Worm (Caenorhabditis elegans) whole organism, young adult: Measurements from ENCODE around the gene taf-11.1.

ENCODE experiments used
- B0019.2 ChIP-seq: fragments of 200-800 bp; sonication (Bioruptor generic); conservative IDR thresholded peaks from 2 replicates; pipeline ENCODE4 v1.3.6; 2022; ENCODE audit warnings: missing genetic modification reagents, missing genetic modification characterization, missing compliant biosample characterization
- B0261.1 ChIP-seq: sonication (generic microtip); optimal IDR thresholded peaks from 2 replicates; lab custom pipeline; 2016; ENCODE audit warnings: mild to moderate bottlenecking, missing genetic modification characterization, moderate library complexity, missing compliant biosample characterization
- C17E4.6 ChIP-seq: fragments of 200-800 bp; sonication (Bioruptor generic); IDR thresholded peaks from 2 replicates; pipeline ENCODE4 v1.3.6; 2022; ENCODE audit warnings: missing genetic modification reagents, missing genetic modification characterization, missing compliant biosample characterization
- F22D6.2 ChIP-seq: sonication (generic microtip); optimal IDR thresholded peaks from 2 replicates; lab custom pipeline; 2016; ENCODE audit warnings: mild to moderate bottlenecking, missing genetic modification characterization, missing compliant biosample characterization
- F39B2.1 ChIP-seq: fragments of 200-800 bp; sonication (Bioruptor generic); IDR thresholded peaks from 2 replicates; pipeline ENCODE4 v1.3.6; 2022; ENCODE audit warnings: missing genetic modification reagents, missing genetic modification characterization, missing compliant biosample characterization
- F49E8.2 ChIP-seq: sonication (generic microtip); optimal IDR thresholded peaks from 3 replicates; lab custom pipeline; 2017; ENCODE audit warnings: missing genetic modification characterization, mild to moderate bottlenecking, missing compliant biosample characterization, antibody characterized with exemption, moderate library complexity; ENCODE audit not compliant: insufficient read depth
- F55B11.4 ChIP-seq: sonication (generic microtip); optimal IDR thresholded peaks from 2 replicates; lab custom pipeline; 2016; ENCODE audit warnings: missing compliant biosample characterization, missing genetic modification characterization, borderline replicate concordance; ENCODE audit not compliant: insufficient read depth
- K11D2.4 ChIP-seq: fragments of 200-800 bp; sonication (Bioruptor generic); IDR thresholded peaks from 2 replicates; pipeline ENCODE4 v1.3.6; 2022; ENCODE audit warnings: missing genetic modification reagents, missing genetic modification characterization, missing compliant biosample characterization
- Y56A3A.18 ChIP-seq: fragments of 200-800 bp; sonication (Bioruptor generic); IDR thresholded peaks from 2 replicates; pipeline ENCODE4 v1.3.6; 2022; ENCODE audit warnings: missing genetic modification reagents, missing genetic modification characterization, missing compliant biosample characterization
- aptf-2 ChIP-seq: fragments of 200-800 bp; sonication (Bioruptor generic); conservative IDR thresholded peaks from 2 replicates; pipeline ENCODE4 v1.3.6; 2022; ENCODE audit warnings: missing genetic modification reagents, missing genetic modification characterization, missing compliant biosample characterization
- attf-5 ChIP-seq: fragments of 200-800 bp; sonication (Bioruptor generic); optimal IDR thresholded peaks from 2 replicates; lab custom pipeline; 2018; ENCODE audit warnings: mild to moderate bottlenecking, missing genetic modification characterization, missing compliant biosample characterization
- cebp-1 ChIP-seq, 2 experiments: fragments of 200-800 bp in 1 of 2; sonication (Bioruptor generic) in 1 of 2; sonication (generic microtip) in 1 of 2; IDR thresholded peaks in 1 of 2; optimal IDR thresholded peaks in 1 of 2; 2 replicates each; pipeline versions ENCODE4 v1.3.6 to Lab custom; 2017 to 2022; ENCODE audit warnings: missing compliant biosample characterization in 2 of 2, missing genetic modification characterization in 2 of 2, mild to moderate bottlenecking in 1 of 2, missing genetic modification reagents in 1 of 2, moderate library complexity in 1 of 2
- cebp-2 ChIP-seq: fragments of 200-800 bp; sonication (Bioruptor generic); IDR thresholded peaks from 2 replicates; pipeline ENCODE4 v1.3.6; 2022; ENCODE audit warnings: missing genetic modification characterization, missing compliant biosample characterization
- ceh-27 ChIP-seq: fragments of 200-800 bp; sonication (Bioruptor generic); optimal IDR thresholded peaks from 2 replicates; lab custom pipeline; 2018; ENCODE audit warnings: mild to moderate bottlenecking, missing genetic modification characterization, moderate library complexity, missing compliant biosample characterization
- dpl-1 ChIP-seq: fragments of 150-350 bp; optimal IDR thresholded peaks from 2 replicates; lab custom pipeline; 2014; ENCODE audit warnings: missing biosample characterization, missing genetic modification reagents, missing genetic modification characterization
- egrh-3 ChIP-seq: fragments of 200-800 bp; sonication (Bioruptor generic); IDR thresholded peaks from 2 replicates; pipeline ENCODE4 v1.3.6; 2022; ENCODE audit warnings: missing genetic modification reagents, missing genetic modification characterization, missing compliant biosample characterization
- hlh-12 ChIP-seq: sonication (generic microtip); optimal IDR thresholded peaks from 2 replicates; lab custom pipeline; 2016; ENCODE audit warnings: missing genetic modification characterization, missing compliant biosample characterization
- hlh-26 ChIP-seq: fragments of 200-800 bp; sonication (Bioruptor generic); conservative IDR thresholded peaks from 2 replicates; pipeline ENCODE4 v1.3.6; 2022; ENCODE audit warnings: missing genetic modification reagents, missing genetic modification characterization, missing compliant biosample characterization
- lag-1 ChIP-seq: fragments of 200-800 bp; sonication (Bioruptor generic); IDR thresholded peaks from 2 replicates; pipeline ENCODE4 v1.3.6; 2022; ENCODE audit warnings: missing genetic modification reagents, missing genetic modification characterization, missing compliant biosample characterization
- let-526 ChIP-seq: fragments of 200-800 bp; sonication (Bioruptor generic); IDR thresholded peaks from 2 replicates; pipeline ENCODE4 v1.3.6; 2022; ENCODE audit warnings: missing genetic modification reagents, missing genetic modification characterization, missing compliant biosample characterization
- lin-54 ChIP-seq: fragments of 200-800 bp; sonication (Bioruptor generic); optimal IDR thresholded peaks from 2 replicates; lab custom pipeline; 2018; ENCODE audit warnings: mild to moderate bottlenecking, missing genetic modification characterization, missing compliant biosample characterization
- lir-1 ChIP-seq: fragments of 200-800 bp; sonication (Bioruptor generic); conservative IDR thresholded peaks from 2 replicates; pipeline ENCODE4 v1.3.6; 2022; ENCODE audit warnings: missing genetic modification reagents, missing genetic modification characterization, missing compliant biosample characterization
- lsl-1 ChIP-seq: fragments of 200-800 bp; sonication (Bioruptor generic); optimal IDR thresholded peaks from 2 replicates; lab custom pipeline; 2018; ENCODE audit warnings: mild to moderate bottlenecking, missing genetic modification characterization, moderate library complexity, missing compliant biosample characterization
- mes-4 ChIP-seq: sonication (generic microtip); optimal IDR thresholded peaks from 2 replicates; lab custom pipeline; 2016; ENCODE audit warnings: missing genotype, missing genetic modification characterization, missing compliant biosample characterization
- nhr-120 ChIP-seq: fragments of 200-800 bp; sonication (Bioruptor generic); IDR thresholded peaks from 2 replicates; pipeline ENCODE4 v1.3.6; 2022; ENCODE audit warnings: missing genetic modification characterization, missing compliant biosample characterization
- nhr-179 ChIP-seq: sonication (generic microtip); optimal IDR thresholded peaks from 2 replicates; lab custom pipeline; 2016; ENCODE audit warnings: mild to moderate bottlenecking, missing genetic modification characterization, missing compliant biosample characterization
- nhr-80 ChIP-seq: sonication (generic microtip); optimal IDR thresholded peaks from 2 replicates; lab custom pipeline; 2016; ENCODE audit warnings: missing genetic modification characterization, missing compliant biosample characterization
- pbrm-1 ChIP-seq: fragments of 200-800 bp; sonication (Bioruptor generic); IDR thresholded peaks from 2 replicates; pipeline ENCODE4 v1.3.6; 2022; ENCODE audit warnings: missing genetic modification reagents, missing genetic modification characterization, missing compliant biosample characterization
- sdz-38 ChIP-seq: sonication (generic microtip); optimal IDR thresholded peaks from 2 replicates; lab custom pipeline; 2016; ENCODE audit warnings: missing genotype, missing genetic modification characterization, missing compliant biosample characterization
- sea-2 ChIP-seq: fragments of 200-800 bp; sonication (Bioruptor generic); IDR thresholded peaks from 2 replicates; pipeline ENCODE4 v1.3.6; 2022; ENCODE audit warnings: missing genetic modification characterization, missing compliant biosample characterization
- sptf-2 ChIP-seq: fragments of 200-800 bp; sonication (Bioruptor generic); optimal IDR thresholded peaks from 2 replicates; lab custom pipeline; 2018; ENCODE audit warnings: mild to moderate bottlenecking, missing genetic modification characterization, missing compliant biosample characterization
- tlf-1 ChIP-seq: fragments of 200-800 bp; sonication (Bioruptor generic); optimal IDR thresholded peaks from 2 replicates; lab custom pipeline; 2018; ENCODE audit warnings: mild to moderate bottlenecking, missing genetic modification characterization, missing compliant biosample characterization
- unc-130 ChIP-seq: sonication (generic microtip); optimal IDR thresholded peaks from 2 replicates; lab custom pipeline; 2016; ENCODE audit warnings: missing genetic modification reagents, missing genetic modification characterization, missing compliant biosample characterization
- zfh-2 ChIP-seq: fragments of 200-800 bp; sonication (Bioruptor generic); conservative IDR thresholded peaks from 2 replicates; pipeline ENCODE4 v1.3.6; 2022; ENCODE audit warnings: missing genetic modification reagents, missing genetic modification characterization, missing compliant biosample characterization
- ztf-22 ChIP-seq: fragments of 200-800 bp; sonication (Bioruptor generic); optimal IDR thresholded peaks from 2 replicates; lab custom pipeline; 2018; ENCODE audit warnings: mild to moderate bottlenecking, missing genetic modification characterization, moderate library complexity, missing compliant biosample characterization
- ztf-25 ChIP-seq: fragments of 200-800 bp; sonication (Bioruptor generic); IDR thresholded peaks from 2 replicates; pipeline ENCODE4 v1.3.6; 2022; ENCODE audit warnings: missing genetic modification reagents, missing genetic modification characterization, missing compliant biosample characterization
- ztf-28 ChIP-seq: fragments of 200-800 bp; sonication (Bioruptor generic); IDR thresholded peaks from 2 replicates; pipeline ENCODE4 v1.3.6; 2022; ENCODE audit warnings: missing genetic modification reagents, missing genetic modification characterization, missing compliant biosample characterization

The taf-11.1 gene

ce11 chrX:4289805-4290204 lies 34.8 kb downstream of the taf-11.1 start:
- no peak for TF ChIP-seq lir-1 (GFP tag; lab: Robert Waterston, UW)
- TF ChIP-seq K11D2.4: no peak
- no peak for TF ChIP-seq hlh-12 (tag; lab: Kevin White, UChicago)
- TF ChIP-seq ztf-28 (GFP tag; lab: Robert Waterston, UW): no peak
- no peak for TF ChIP-seq sdz-38 (tag; lab: Kevin White, UChicago)
- TF ChIP-seq F39B2.1 (GFP tag; lab: Robert Waterston, UW): no peak
- no peak for TF ChIP-seq ztf-22
- no peak for TF ChIP-seq ztf-25
- TF ChIP-seq B0019.2 (GFP tag; lab: Robert Waterston, UW): no peak
- TF ChIP-seq dpl-1 (GFP tag; lab: Kevin White, UChicago): no peak

ce11 chrX:4294957-4295356 lies 40.0 kb downstream of the taf-11.1 start:
- peak; percentile 31; the same call in 1 of the 2 replicates for TF ChIP-seq egrh-3 (GFP tag; lab: Robert Waterston, UW)
- peak; percentile 38; the same call in 1 of the 2 replicates for TF ChIP-seq cebp-1 (GFP tag; IDR thresholded peaks at IDR 0.05; lab: Robert Waterston, UW)
- TF ChIP-seq cebp-1 (tag; optimal IDR thresholded peaks at IDR 0.05; lab: Kevin White, UChicago): peak; percentile 84
- TF ChIP-seq F22D6.2 (tag; lab: Kevin White, UChicago): no peak
- peak; percentile 26 for TF ChIP-seq nhr-80
- no peak for TF ChIP-seq ceh-27 (GFP tag; lab: Kevin White, UChicago)
- no peak for TF ChIP-seq nhr-120 (GFP tag; lab: Robert Waterston, UW)

ce11 chrX:4295917-4296316 lies 40.9 kb downstream of the taf-11.1 start:
- TF ChIP-seq let-526 (no peak), lin-54 (GFP tag; lab: Kevin White, UChicago) (no peak), hlh-26 (GFP tag; lab: Robert Waterston, UW) (no peak), Y56A3A.18 (no peak)

ce11 chrX:4297452-4297851 lies 42.5 kb downstream of the taf-11.1 start, which contains the start of gene paf-2:
Gene paf-2 (minus strand): TSS chrX:4297741.
- TF ChIP-seq ceh-27 (GFP tag; lab: Kevin White, UChicago) (peak; percentile 40), attf-5 (GFP tag; lab: Kevin White, UChicago) (no peak), mes-4 (no peak), cebp-2 (GFP tag; lab: Robert Waterston, UW) (no peak), lag-1 (GFP tag; lab: Robert Waterston, UW) (no peak), aptf-2 (GFP tag; lab: Robert Waterston, UW) (no peak)
- TF ChIP-seq, all 124 proteins: peak for 1

- TF ChIP-seq unc-130 (no peak), zfh-2 (GFP tag; lab: Robert Waterston, UW) (no peak), F49E8.2 (no peak), pbrm-1 (no peak), sea-2 (GFP tag; lab: Robert Waterston, UW) (no peak), tlf-1 (no peak), C17E4.6 (GFP tag; lab: Robert Waterston, UW) (no peak), lsl-1 (GFP tag; lab: Kevin White, UChicago) (no peak), sptf-2 (GFP tag; lab: Kevin White, UChicago) (no peak), B0261.1 (tag; lab: Kevin White, UChicago) (no peak), nhr-80 (no peak), nhr-179 (tag; lab: Kevin White, UChicago) (no peak), F55B11.4 (tag; lab: Kevin White, UChicago) (no peak)
Observed at ce11 chrX:4303200-4303599, 48.2 kb downstream of the taf-11.1 start.
